Fruit fly (Drosophila melanogaster): ENCODE results near the gene CG32277.

Gene CG32277

dm6 chr3L:3164951-3165350 lies 40.3 kb downstream of the CG32277 start, which contains the start of gene CG32280 (continued):
- no peak for TF ChIP-seq cwo (GFP tag; optimal IDR thresholded peaks at IDR 0.05)
- peak; percentile 49 for TF ChIP-seq CG2712 (tag; optimal IDR thresholded peaks at IDR 0.05)
- peak; percentile 82 for TF ChIP-seq MBD-R2 (GFP tag; IDR thresholded peaks at IDR 0.05)
- peak in 1 of 3 experiments; percentile 61 for TF ChIP-seq Stat92E (GFP tag; optimal IDR thresholded peaks at IDR 0.05)
- TF ChIP-seq Xrp1 (GFP tag; IDR thresholded peaks at IDR 0.05), result 0 out of 2 replicates have a peak, but pooled peaks have one; percentile 5
- peak; percentile 56 for TF ChIP-seq shn (GFP tag; optimal IDR thresholded peaks at IDR 0.05)
- TF ChIP-seq Dip2 (GFP tag; IDR thresholded peaks at IDR 0.05), result no peak
- peak; percentile 85 for TF ChIP-seq zf30C (GFP tag; optimal IDR thresholded peaks at IDR 0.05)
- peak; percentile 84 for TF ChIP-seq vnd (GFP tag; IDR thresholded peaks at IDR 0.05; ENCODE audit: partially characterized antibody)
- no peak for TF ChIP-seq Awh (GFP tag; IDR thresholded peaks at IDR 0.05)
- TF ChIP-seq p53 (GFP tag; optimal IDR thresholded peaks at IDR 0.05), result no peak
- peak; percentile 35 for TF ChIP-seq CrebB (tag; optimal IDR thresholded peaks at IDR 0.05)
- peak; percentile 13 for TF ChIP-seq CG11398 (GFP tag; optimal IDR thresholded peaks at IDR 0.05)
- 0 out of 2 replicates have a peak, but pooled peaks have one; percentile 19 for TF ChIP-seq sim (GFP tag; IDR thresholded peaks at IDR 0.05)
- peak; percentile 91 for TF ChIP-seq hbn (GFP tag; IDR thresholded peaks at IDR 0.05; ENCODE audit: partially characterized antibody)
- no peak for TF ChIP-seq H2.0 (GFP tag; IDR thresholded peaks at IDR 0.05)
- TF ChIP-seq dpn (GFP tag; optimal IDR thresholded peaks at IDR 0.05), result peak; percentile 13 to 38
- peak; percentile 80 for TF ChIP-seq knrl (GFP tag; IDR thresholded peaks at IDR 0.05; ENCODE audit: partially characterized antibody)
- peak; percentile 76 for TF ChIP-seq CG2129 (GFP tag; IDR thresholded peaks at IDR 0.05; ENCODE audit: partially characterized antibody)
- TF ChIP-seq CG4360 (GFP tag; IDR thresholded peaks at IDR 0.05), result no peak
- TF ChIP-seq CG7556 (GFP tag; optimal IDR thresholded peaks at IDR 0.05), result no peak
- TF ChIP-seq gem (tag; optimal IDR thresholded peaks at IDR 0.05), result no peak
- TF ChIP-seq insv (GFP tag; optimal IDR thresholded peaks at IDR 0.05), result peak in 1 of 2 experiments; percentile 11
- peak; percentile 48 for TF ChIP-seq mam (GFP tag; optimal IDR thresholded peaks at IDR 0.05)
- peak; percentile 91 for TF ChIP-seq pzg (GFP tag; optimal IDR thresholded peaks at IDR 0.05)
- peak; percentile 50 for TF ChIP-seq caup (GFP tag; optimal IDR thresholded peaks at IDR 0.05; ENCODE audit: severe bottlenecking)
- no peak for TF ChIP-seq Camta (GFP tag; optimal IDR thresholded peaks at IDR 0.05)
- no peak for TF ChIP-seq CG7357 (GFP tag; IDR thresholded peaks at IDR 0.05)
- peak; percentile 65 for TF ChIP-seq slbo (GFP tag; IDR thresholded peaks at IDR 0.05)
- TF ChIP-seq Dad (GFP tag; optimal IDR thresholded peaks at IDR 0.05), result peak; percentile 32
- peak; percentile 3 for TF ChIP-seq HLH54F (GFP tag; optimal IDR thresholded peaks at IDR 0.05)
- TF ChIP-seq sob (GFP tag; IDR thresholded peaks at IDR 0.05), result peak; percentile 58; the same call in 1 of the 2 replicates
- no peak for TF ChIP-seq pnt (GFP tag; optimal IDR thresholded peaks at IDR 0.05)
- TF ChIP-seq YL-1 (GFP tag; optimal IDR thresholded peaks at IDR 0.05), result peak; percentile 24
- TF ChIP-seq ATbp (GFP tag; optimal IDR thresholded peaks at IDR 0.05), result no peak
- TF ChIP-seq sd (tag; optimal IDR thresholded peaks at IDR 0.05), result peak; percentile 82
- peak; percentile 6 for TF ChIP-seq pum (GFP tag; optimal IDR thresholded peaks at IDR 0.05)
- no peak for TF ChIP-seq CG10979 (tag; optimal IDR thresholded peaks at IDR 0.05)
- no peak for TF ChIP-seq CG11560 (tag; IDR thresholded peaks at IDR 0.05)
- TF ChIP-seq CG8089 (GFP tag; optimal IDR thresholded peaks at IDR 0.05), result no peak
- peak; percentile 82 for TF ChIP-seq CG14860 (GFP tag; IDR thresholded peaks at IDR 0.05; ENCODE audit: partially characterized antibody)
- peak; percentile 52 for TF ChIP-seq CG4617 (GFP tag; optimal IDR thresholded peaks at IDR 0.05; ENCODE audit: borderline replicate concordance)
- no peak for TF ChIP-seq CG16779 (GFP tag; IDR thresholded peaks at IDR 0.05)
- no peak for TF ChIP-seq CG9215 (GFP tag; IDR thresholded peaks at IDR 0.05)
- peak; percentile 4 for TF ChIP-seq CG17186 (GFP tag; optimal IDR thresholded peaks at IDR 0.05)
- peak; percentile 0 for TF ChIP-seq mirr (GFP tag; optimal IDR thresholded peaks at IDR 0.05)
- peak; percentile 77 for TF ChIP-seq CG9797 (GFP tag; optimal IDR thresholded peaks at IDR 0.05)
- TF ChIP-seq tin (GFP tag; optimal IDR thresholded peaks at IDR 0.05), result no peak
- no peak for TF ChIP-seq CG11504 (tag; optimal IDR thresholded peaks at IDR 0.05)
- no peak for TF ChIP-seq CG6689 (GFP tag; IDR thresholded peaks at IDR 0.05)

Data from whole organism, embryonic.